Worm (Caenorhabditis elegans): ENCODE data around the gene F22E5.9.

ce11 chrII:2681118-2681517 lies 42.9 kb downstream of the F22E5.9 start, which contains the start of gene F34D6.1:
- TF ChIP-seq nhr-12 (tag; optimal IDR thresholded peaks at IDR 0.05), result no peak
- TF ChIP-seq elt-1 (tag; optimal IDR thresholded peaks at IDR 0.05; ENCODE audit: borderline replicate concordance, insufficient read depth), result no peak
- TF ChIP-seq lsy-2 (tag; optimal IDR thresholded peaks at IDR 0.05), result no peak
- no peak for TF ChIP-seq nhr-2 (tag; optimal IDR thresholded peaks at IDR 0.05)
- no peak for TF ChIP-seq nhr-28 (tag; optimal IDR thresholded peaks at IDR 0.05)
- no peak for TF ChIP-seq snpc-4 (tag; optimal IDR thresholded peaks at IDR 0.05)

Data from whole organism, mixed stage, embryonic.